Worm (Caenorhabditis elegans) whole organism, L4 larva: ENCODE results near the gene T13F2.6.

ENCODE experiments used
- ama-1 ChIP-seq: fragments of 150-350 bp; optimal IDR thresholded peaks from 2 replicates; lab custom pipeline; 2014; ENCODE audit warnings: inconsistent platforms, mixed read lengths
- ceh-82 ChIP-seq: sonication (generic microtip); optimal IDR thresholded peaks from 2 replicates; lab custom pipeline; 2017; ENCODE audit warnings: missing biosample characterization, missing genetic modification characterization
- daf-12 ChIP-seq: fragments of 150-350 bp; optimal IDR thresholded peaks from 2 replicates; lab custom pipeline; 2014; ENCODE audit warnings: missing biosample characterization, missing genetic modification reagents, missing genetic modification characterization
- lsy-2 ChIP-seq, 2 experiments: fragments of 150-350 bp in 1 of 2; sonication (generic microtip) in 1 of 2; optimal IDR thresholded peaks; 2 replicates each; lab custom pipeline; 2014 to 2017; ENCODE audit warnings: missing biosample characterization in 2 of 2, missing genetic modification characterization in 2 of 2
- tra-1 ChIP-seq: fragments of 200-800 bp; sonication (Bioruptor generic); IDR thresholded peaks from 2 replicates; pipeline ENCODE4 v1.3.6; 2022; ENCODE audit warnings: missing genetic modification reagents, missing genetic modification characterization, missing compliant biosample characterization
- unc-130 ChIP-seq: sonication (generic microtip); optimal IDR thresholded peaks from 2 replicates; lab custom pipeline; 2016; ENCODE audit warnings: missing genetic modification reagents, missing genetic modification characterization, missing compliant biosample characterization
- unc-39 ChIP-seq: sonication (generic microtip); optimal IDR thresholded peaks from 2 replicates; lab custom pipeline; 2017; ENCODE audit warnings: missing biosample characterization, missing genetic modification characterization
- zfp-2 ChIP-seq: sonication (generic microtip); optimal IDR thresholded peaks from 2 replicates; lab custom pipeline; 2016; ENCODE audit warnings: mild to moderate bottlenecking, missing genetic modification characterization, missing compliant biosample characterization
- ztf-11 ChIP-seq: fragments of 150-350 bp; optimal IDR thresholded peaks from 2 replicates; lab custom pipeline; 2014; ENCODE audit warnings: missing biosample characterization, missing genetic modification characterization

DNA sequence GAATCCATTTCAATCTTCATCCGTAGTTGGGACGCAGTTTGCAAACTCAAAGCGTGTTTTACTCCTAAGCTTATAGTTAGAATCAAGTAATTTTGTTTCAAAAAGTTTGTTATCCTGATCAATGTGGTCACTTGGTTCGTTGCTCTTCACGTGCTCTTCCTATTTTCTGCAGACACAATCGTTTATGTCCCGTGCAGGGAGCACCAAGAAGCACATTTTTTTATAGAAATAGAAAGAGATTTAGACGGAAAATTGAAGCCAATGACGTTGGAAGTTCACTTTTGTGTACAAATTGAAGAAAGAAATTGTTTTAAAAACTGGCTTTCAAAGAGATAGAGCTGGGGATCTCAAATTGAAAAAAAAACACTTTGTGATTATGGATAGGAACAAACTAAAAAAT is 16.4 kb upstream of the T13F2.6 start:
- TF ChIP-seq tra-1 (GFP tag; lab: Robert Waterston, UW) (no peak), daf-12 (tag; lab: Kevin White, UChicago) (no peak), ceh-82 (tag; lab: Kevin White, UChicago) (no peak), unc-39 (no peak), ztf-11 (no peak), ama-1 (no peak), lsy-2 (tag; optimal IDR thresholded peaks at IDR 0.05; lab: Kevin White, UChicago) (no peak), unc-130 (GFP tag; lab: Kevin White, UChicago) (no peak), zfp-2 (tag; lab: Kevin White, UChicago) (no peak)
